Worm (Caenorhabditis elegans): ENCODE data around the gene F40F4.7.

ce11 chrX:3272580-3272979 is 26.8 kb upstream of the F40F4.7 start, which contains the start of gene K09C4.7:
- TF ChIP-seq hmbx-1 (tag; optimal IDR thresholded peaks at IDR 0.05) (no peak), sea-1 (GFP tag; conservative IDR thresholded peaks at IDR 0.05) (no peak), scrt-1 (GFP tag; IDR thresholded peaks at IDR 0.05) (no peak), pes-1 (GFP tag; IDR thresholded peaks at IDR 0.05) (no peak), tbx-37 (GFP tag; conservative IDR thresholded peaks at IDR 0.05) (no peak), F13C5.2 (tag; optimal IDR thresholded peaks at IDR 0.05) (no peak), ama-1 (optimal IDR thresholded peaks at IDR 0.05) (no peak), hnd-1 (tag; optimal IDR thresholded peaks at IDR 0.05) (no peak), hmg-4 (GFP tag; optimal IDR thresholded peaks at IDR 0.05) (no peak), ceh-13 (GFP tag; optimal IDR thresholded peaks at IDR 0.05) (no peak)

Measured in whole organism, early embryonic.